Fruit fly (Drosophila melanogaster) whole organism, embryonic: ENCODE data around the gene CG3902.

Experiments
- Asciz ChIP-seq: fragments of 200-800 bp; sonication (Bioruptor generic); optimal IDR thresholded peaks from 2 replicates; lab custom pipeline; 2017; ENCODE audit warnings: missing biosample characterization, mild to moderate bottlenecking, missing genetic modification characterization, missing genetic modification reagents
- Bgb ChIP-seq: fragments of 200-800 bp; sonication (Bioruptor generic); IDR thresholded peaks from 2 replicates; pipeline ENCODE4 v1.3.6; 2022; ENCODE audit warnings: missing biosample characterization, missing genetic modification characterization; ENCODE audit not compliant: partially characterized antibody
- CG11504 ChIP-seq: fragments of 200-800 bp; sonication (Bioruptor generic); optimal IDR thresholded peaks from 3 replicates; lab custom pipeline; 2019; ENCODE audit warnings: missing biosample characterization, mild to moderate bottlenecking, missing genetic modification characterization, moderate library complexity
- CG12071 ChIP-seq: fragments of 200-800 bp; sonication (Bioruptor generic); optimal IDR thresholded peaks from 3 replicates; lab custom pipeline; 2018; ENCODE audit warnings: missing biosample characterization, mild to moderate bottlenecking, missing genetic modification characterization
- CG12769 ChIP-seq: fragments of 200-800 bp; sonication (Bioruptor generic); optimal IDR thresholded peaks from 2 replicates; lab custom pipeline; 2019; ENCODE audit warnings: missing biosample characterization, mild to moderate bottlenecking, missing genetic modification characterization, moderate library complexity
- CG13287 ChIP-seq: fragments of 200-800 bp; sonication (Bioruptor generic); IDR thresholded peaks from 2 replicates; pipeline ENCODE4 v1.3.6; 2022; ENCODE audit warnings: missing biosample characterization, missing genetic modification characterization; ENCODE audit not compliant: partially characterized antibody
- CG14710 ChIP-seq: fragments of 200-800 bp; sonication (Bioruptor generic); optimal IDR thresholded peaks from 3 replicates; lab custom pipeline; 2019; ENCODE audit warnings: missing biosample characterization, mild to moderate bottlenecking, missing genetic modification characterization, moderate library complexity
- CG15073 ChIP-seq: fragments of 200-800 bp; sonication (Bioruptor generic); optimal IDR thresholded peaks from 2 replicates; lab custom pipeline; 2016; ENCODE audit warnings: missing biosample characterization, missing genetic modification characterization
- CG15696 ChIP-seq: fragments of 200-800 bp; sonication (Bioruptor generic); optimal IDR thresholded peaks from 2 replicates; lab custom pipeline; 2019; ENCODE audit warnings: missing biosample characterization, mild to moderate bottlenecking, missing genetic modification characterization, moderate library complexity
- CG18262 ChIP-seq: fragments of 200-800 bp; optimal IDR thresholded peaks from 3 replicates; lab custom pipeline; 2019; ENCODE audit warnings: missing biosample characterization, mild to moderate bottlenecking, missing genetic modification characterization, moderate library complexity
- CG18599 ChIP-seq: fragments of 200-800 bp; sonication (Bioruptor generic); optimal IDR thresholded peaks from 3 replicates; lab custom pipeline; 2017; ENCODE audit warnings: missing biosample characterization, missing genetic modification characterization, mild to moderate bottlenecking, moderate library complexity, missing genetic modification reagents
- CG2678 ChIP-seq: fragments of 200-800 bp; sonication (Bioruptor generic); optimal IDR thresholded peaks from 3 replicates; lab custom pipeline; 2019; ENCODE audit warnings: missing biosample characterization, mild to moderate bottlenecking, missing genetic modification characterization, moderate library complexity
- CG3065 ChIP-seq: fragments of 200-800 bp; sonication (Bioruptor generic); optimal IDR thresholded peaks from 2 replicates; lab custom pipeline; 2016; ENCODE audit warnings: missing biosample characterization, missing genetic modification characterization
- CG3163 ChIP-seq: fragments of 200-800 bp; sonication (Bioruptor generic); optimal IDR thresholded peaks from 3 replicates; lab custom pipeline; 2016; ENCODE audit warnings: missing biosample characterization, missing genetic modification characterization
- CG32772 ChIP-seq: fragments of 200-800 bp; sonication (Bioruptor generic); IDR thresholded peaks from 2 replicates; pipeline ENCODE4 v1.3.6; 2022; ENCODE audit warnings: missing biosample characterization, missing genetic modification characterization
- CG3281 ChIP-seq: fragments of 200-800 bp; sonication (Bioruptor generic); optimal IDR thresholded peaks from 3 replicates; lab custom pipeline; 2017; ENCODE audit warnings: missing biosample characterization, mild to moderate bottlenecking, missing genetic modification characterization
- CG34376 ChIP-seq: fragments of 200-800 bp; sonication (Bioruptor generic); optimal IDR thresholded peaks from 2 replicates; lab custom pipeline; 2018; ENCODE audit warnings: missing biosample characterization, mild to moderate bottlenecking, missing genetic modification characterization
- CG6791 ChIP-seq: fragments of 200-800 bp; sonication (Bioruptor generic); IDR thresholded peaks from 3 replicates; pipeline ENCODE4 v1.3.6; 2022; ENCODE audit warnings: missing biosample characterization, missing genetic modification characterization; ENCODE audit not compliant: partially characterized antibody
- CG6813 ChIP-seq: fragments of 200-800 bp; sonication (Bioruptor generic); optimal IDR thresholded peaks from 2 replicates; lab custom pipeline; 2017; ENCODE audit warnings: missing biosample characterization, missing genetic modification characterization, mild to moderate bottlenecking, moderate library complexity, missing genetic modification reagents
- CG7928 ChIP-seq: fragments of 200-800 bp; sonication (Bioruptor generic); optimal IDR thresholded peaks from 2 replicates; lab custom pipeline; 2017; ENCODE audit warnings: missing biosample characterization, mild to moderate bottlenecking, missing genetic modification characterization
- CTCF ChIP-seq: fragments of 200-800 bp; sonication (Bioruptor generic); optimal IDR thresholded peaks from 2 replicates; lab custom pipeline; 2017; ENCODE audit warnings: missing biosample characterization, mild to moderate bottlenecking, missing genetic modification characterization, moderate library complexity
- Dref ChIP-seq: fragments of 200-800 bp; sonication (Bioruptor generic); IDR thresholded peaks from 2 replicates; pipeline ENCODE4 v1.3.6; 2022; ENCODE audit warnings: missing biosample characterization, missing genetic modification characterization
- HHEX ChIP-seq: fragments of 200-800 bp; sonication (Bioruptor generic); optimal IDR thresholded peaks from 3 replicates; lab custom pipeline; 2017; ENCODE audit warnings: missing biosample characterization, mild to moderate bottlenecking, missing genetic modification characterization, missing genetic modification reagents
- Hr78 ChIP-seq, 2 experiments: fragments of 200-800 bp in 1 of 2; fragments of >200 bp in 1 of 2; sonication (Bioruptor generic) in 1 of 2; optimal IDR thresholded peaks; 2 replicates each; lab custom pipeline; 2017 to 2019; ENCODE audit warnings: missing biosample characterization in 2 of 2, missing genetic modification characterization in 2 of 2, mild to moderate bottlenecking in 1 of 2, moderate library complexity in 1 of 2
- Jarid2 ChIP-seq: fragments of 200-800 bp; sonication (Bioruptor generic); optimal IDR thresholded peaks from 3 replicates; lab custom pipeline; 2017; ENCODE audit warnings: mild to moderate bottlenecking, missing biosample characterization, missing genetic modification reagents, missing genetic modification characterization
- Med ChIP-seq: fragments of 200-800 bp; sonication (Bioruptor generic); peaks from one replicate; lab custom pipeline; 2016; ENCODE audit warnings: missing biosample characterization, missing genetic modification characterization, mild to moderate bottlenecking, inconsistent platforms, moderate library complexity
- NC2β ChIP-seq: fragments of 200-800 bp; sonication (Bioruptor generic); optimal IDR thresholded peaks from 2 replicates; lab custom pipeline; 2016; ENCODE audit warnings: missing biosample characterization, missing genetic modification characterization
- NfI ChIP-seq: fragments of 200-800 bp; sonication (Bioruptor generic); optimal IDR thresholded peaks from 3 replicates; lab custom pipeline; 2018; ENCODE audit warnings: missing biosample characterization, mild to moderate bottlenecking, missing genetic modification characterization, moderate library complexity
- Rx ChIP-seq: fragments of 200-800 bp; sonication (Bioruptor generic); IDR thresholded peaks from 2 replicates; pipeline ENCODE4 v1.3.6; 2022; ENCODE audit warnings: missing biosample characterization, missing genetic modification characterization
- Scr ChIP-seq: fragments of 200-800 bp; sonication (Bioruptor generic); IDR thresholded peaks from 2 replicates; pipeline ENCODE4 v1.3.6; 2022; ENCODE audit warnings: missing biosample characterization, missing genetic modification characterization; ENCODE audit not compliant: partially characterized antibody
- Spps ChIP-seq: fragments of 200-800 bp; sonication (Bioruptor generic); optimal IDR thresholded peaks from 2 replicates; lab custom pipeline; 2018; ENCODE audit warnings: missing biosample characterization, mild to moderate bottlenecking, missing genetic modification characterization
- Trl ChIP-seq, 3 experiments: fragments of >200 bp in 2 of 3; fragments of 200-800 bp in 1 of 3; sonication (Bioruptor generic) in 1 of 3; optimal IDR thresholded peaks; 2 replicates in 1 of 3; 3 replicates in 2 of 3; lab custom pipeline; 2016 to 2017; ENCODE audit warnings: missing biosample characterization in 1 of 3, missing genetic modification characterization in 1 of 3
- abd-A ChIP-seq: fragments of 200-800 bp; sonication (Bioruptor generic); optimal IDR thresholded peaks from 3 replicates; lab custom pipeline; 2019; ENCODE audit warnings: missing biosample characterization, mild to moderate bottlenecking, missing genetic modification characterization, moderate library complexity
- amos ChIP-seq: fragments of 200-800 bp; sonication (Bioruptor generic); IDR thresholded peaks from 2 replicates; pipeline ENCODE4 v1.3.6; 2022; ENCODE audit warnings: missing biosample characterization, missing genetic modification characterization; ENCODE audit not compliant: partially characterized antibody
- bowl ChIP-seq: fragments of 200-800 bp; sonication (Bioruptor generic); IDR thresholded peaks from 2 replicates; pipeline ENCODE4 v1.3.6; 2022; ENCODE audit warnings: missing biosample characterization, missing genetic modification characterization
- cg ChIP-seq: fragments of 200-800 bp; sonication (Bioruptor generic); optimal IDR thresholded peaks from 3 replicates; lab custom pipeline; 2019; ENCODE audit warnings: missing biosample characterization, mild to moderate bottlenecking, missing genetic modification characterization, moderate library complexity
- exex ChIP-seq: fragments of 200-800 bp; sonication (Bioruptor generic); optimal IDR thresholded peaks from 4 replicates; lab custom pipeline; 2018; ENCODE audit warnings: missing biosample characterization, mild to moderate bottlenecking, missing genetic modification characterization, moderate library complexity
- gem ChIP-seq: fragments of 200-800 bp; sonication (Bioruptor generic); optimal IDR thresholded peaks from 2 replicates; lab custom pipeline; 2019; ENCODE audit warnings: missing biosample characterization, mild to moderate bottlenecking, missing genetic modification characterization, moderate library complexity
- grn ChIP-seq: fragments of 200-800 bp; sonication (Bioruptor generic); optimal IDR thresholded peaks from 3 replicates; lab custom pipeline; 2017; ENCODE audit warnings: missing biosample characterization, missing genetic modification characterization
- gro ChIP-seq: fragments of 200-800 bp; sonication (Bioruptor generic); optimal IDR thresholded peaks from 2 replicates; lab custom pipeline; 2016; ENCODE audit warnings: missing biosample characterization, missing genetic modification characterization
- h ChIP-seq: fragments of >200 bp; optimal IDR thresholded peaks from 2 replicates; lab custom pipeline; 2017
- kah ChIP-seq: fragments of 200-800 bp; sonication (Bioruptor generic); optimal IDR thresholded peaks from 2 replicates; lab custom pipeline; 2018; ENCODE audit warnings: missing biosample characterization, mild to moderate bottlenecking, missing genetic modification characterization
- lilli ChIP-seq: fragments of 200-800 bp; sonication (Bioruptor generic); optimal IDR thresholded peaks from 3 replicates; lab custom pipeline; 2016; ENCODE audit warnings: missing biosample characterization, missing genetic modification characterization
- mirr ChIP-seq: fragments of 200-800 bp; sonication (Bioruptor generic); optimal IDR thresholded peaks from 3 replicates; lab custom pipeline; 2018; ENCODE audit warnings: missing biosample characterization, mild to moderate bottlenecking, missing genetic modification characterization
- row ChIP-seq: fragments of 200-800 bp; sonication (Bioruptor generic); IDR thresholded peaks from 3 replicates; pipeline ENCODE4 v1.3.6; 2022; ENCODE audit warnings: missing biosample characterization, missing genetic modification characterization
- sens ChIP-seq: fragments of 200-800 bp; sonication (Bioruptor generic); peaks from one replicate; lab custom pipeline; 2016; ENCODE audit warnings: missing biosample characterization, missing genetic modification characterization
- tap ChIP-seq: fragments of 200-800 bp; optimal IDR thresholded peaks from 3 replicates; lab custom pipeline; 2019; ENCODE audit warnings: missing biosample characterization, mild to moderate bottlenecking, missing genetic modification characterization, moderate library complexity
- vnd ChIP-seq: fragments of 200-800 bp; sonication (Bioruptor generic); IDR thresholded peaks from 3 replicates; pipeline ENCODE4 v1.3.6; 2022; ENCODE audit warnings: missing biosample characterization, missing genetic modification characterization; ENCODE audit not compliant: partially characterized antibody
- yki ChIP-seq: fragments of >200 bp; optimal IDR thresholded peaks from 3 replicates; lab custom pipeline; 2018

CG3902 gene

DNA sequence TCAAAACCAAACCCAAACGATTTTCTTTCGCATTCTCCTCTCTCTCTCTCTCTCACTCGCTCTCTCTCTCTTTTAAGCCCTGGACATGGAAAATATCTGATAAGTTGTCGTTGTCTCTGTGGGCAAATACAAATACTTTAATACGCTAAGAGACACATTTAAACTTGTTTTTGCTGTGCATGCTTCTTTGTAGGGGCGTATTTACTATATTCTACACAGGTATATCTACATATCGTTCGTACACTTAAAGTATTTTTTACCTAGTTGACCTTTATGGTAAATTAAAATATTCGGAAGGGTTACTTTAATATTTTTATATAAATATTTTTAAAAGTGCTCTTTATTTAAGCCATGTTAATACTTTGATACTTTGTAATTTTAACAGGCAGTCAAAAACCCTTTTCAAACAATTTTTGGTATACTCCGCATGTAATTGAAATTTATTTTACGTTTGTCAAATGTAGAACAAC lies 51.8 kb downstream of the CG3902 start:
- TF ChIP-seq CG15073 (GFP tag; lab: Kevin White, UChicago) = no peak
- TF ChIP-seq CTCF (GFP tag; lab: Kevin White, UChicago) = peak; percentile 80
- TF ChIP-seq Trl (optimal IDR thresholded peaks at IDR 0.05; lab: Kevin White, UChicago) = peak; percentile 78 to 96
- no peak for TF ChIP-seq Trl (GFP tag; optimal IDR thresholded peaks at IDR 0.05; lab: Kevin White, UChicago)
- peak; percentile 0 for TF ChIP-seq Jarid2 (GFP tag; lab: Kevin White, UChicago)
- peak; percentile 12 for TF ChIP-seq exex
- TF ChIP-seq grn (GFP tag; lab: Kevin White, UChicago) = peak; percentile 2
- TF ChIP-seq CG12071 (GFP tag; lab: Kevin White, UChicago) = peak; percentile 3
- TF ChIP-seq CG11504 (tag; lab: Kevin White, UChicago) = peak; percentile 14
- peak; percentile 56 for TF ChIP-seq CG3163 (GFP tag; lab: Kevin White, UChicago)
- TF ChIP-seq Med (GFP tag; lab: Kevin White, UChicago) = peak; percentile 11
- peak; percentile 28 for TF ChIP-seq CG18262 (tag; lab: Kevin White, UChicago)
- peak; percentile 10 for TF ChIP-seq tap
- no peak for TF ChIP-seq HHEX (GFP tag; lab: Kevin White, UChicago)
- peak; percentile 19; the same call in 1 of the 2 replicates for TF ChIP-seq amos
- TF ChIP-seq row (GFP tag; lab: Robert Waterston, UW) = peak; percentile 30; the same call in 1 of the 3 replicates
- peak; percentile 22 for TF ChIP-seq kah (GFP tag; lab: Kevin White, UChicago)
- TF ChIP-seq CG34376 = peak; percentile 10
- no peak for TF ChIP-seq lilli
- no peak for TF ChIP-seq Dref
- no peak for TF ChIP-seq gro
- TF ChIP-seq CG6813 (GFP tag; lab: Kevin White, UChicago) = peak; percentile 53
- TF ChIP-seq CG32772 = no peak
- no peak for TF ChIP-seq Rx (GFP tag; lab: Robert Waterston, UW)
- TF ChIP-seq CG15696 (tag; lab: Kevin White, UChicago) = no peak
- no peak for TF ChIP-seq Spps (tag; lab: Kevin White, UChicago)
- peak; percentile 40 for TF ChIP-seq yki (lab: Kevin White, UChicago)
- peak; percentile 9; the same call in 1 of the 2 replicates for TF ChIP-seq Bgb
- no peak for TF ChIP-seq NC2β (GFP tag; lab: Kevin White, UChicago)
- TF ChIP-seq vnd (GFP tag; lab: Robert Waterston, UW) = peak; percentile 28; the same call in 1 of the 3 replicates
- peak; percentile 38 for TF ChIP-seq sens (GFP tag; lab: Kevin White, UChicago)
- TF ChIP-seq CG2678 (tag; lab: Kevin White, UChicago) = peak; percentile 29
- TF ChIP-seq CG3281 (GFP tag; lab: Kevin White, UChicago) = no peak
- TF ChIP-seq h (lab: Kevin White, UChicago) = no peak
- peak; percentile 36; the same call in 1 of the 2 replicates for TF ChIP-seq Scr (GFP tag; lab: Robert Waterston, UW)
- TF ChIP-seq CG7928 (GFP tag; lab: Kevin White, UChicago) = no peak
- peak; percentile 45 for TF ChIP-seq mirr (GFP tag; lab: Kevin White, UChicago)
- peak; percentile 25 for TF ChIP-seq CG14710 (tag; lab: Kevin White, UChicago)
- no peak for TF ChIP-seq bowl (GFP tag; lab: Robert Waterston, UW)
- TF ChIP-seq gem (tag; lab: Kevin White, UChicago) = peak; percentile 2
- TF ChIP-seq CG13287 (GFP tag; lab: Robert Waterston, UW) = peak; percentile 34; the same call in 1 of the 2 replicates
- peak; percentile 45 for TF ChIP-seq cg (GFP tag; lab: Kevin White, UChicago)
- peak; percentile 35 for TF ChIP-seq CG12769 (tag; lab: Kevin White, UChicago)
- no peak for TF ChIP-seq NfI (GFP tag; lab: Kevin White, UChicago)
- TF ChIP-seq CG3065 (GFP tag; lab: Kevin White, UChicago) = no peak
- TF ChIP-seq abd-A (tag; lab: Kevin White, UChicago) = peak; percentile 13
- 0 out of 3 replicates have a peak, but pooled peaks have one; percentile 23 for TF ChIP-seq CG6791 (GFP tag; lab: Robert Waterston, UW)
- TF ChIP-seq Asciz = peak; percentile 3
- TF ChIP-seq CG18599 (GFP tag; lab: Kevin White, UChicago) = peak; percentile 14
- peak in 1 of 2 experiments; percentile 22 for TF ChIP-seq Hr78 (GFP tag; optimal IDR thresholded peaks at IDR 0.05; lab: Kevin White, UChicago)
